Worm (Caenorhabditis elegans) whole organism, L4 larva: ENCODE measurements around the gene F11D11.6.

ENCODE experiments used
- daf-12 ChIP-seq: fragments of 150-350 bp; optimal IDR thresholded peaks from 2 replicates; lab custom pipeline; 2014; ENCODE audit warnings: missing biosample characterization, missing genetic modification reagents, missing genetic modification characterization
- lin-13 ChIP-seq: fragments of 150-350 bp; optimal IDR thresholded peaks from 2 replicates; lab custom pipeline; 2014; ENCODE audit warnings: missing biosample characterization, missing genetic modification reagents, missing genetic modification characterization
- snpc-4 ChIP-seq: fragments of 150-350 bp; optimal IDR thresholded peaks from 2 replicates; lab custom pipeline; 2014; ENCODE audit warnings: missing biosample characterization, missing genetic modification characterization
- ztf-11 ChIP-seq: fragments of 150-350 bp; optimal IDR thresholded peaks from 2 replicates; lab custom pipeline; 2014; ENCODE audit warnings: missing biosample characterization, missing genetic modification characterization

ce11 chrV:18790658-18791057 lies 37.7 kb upstream of the F11D11.6 start, which contains the start of gene nhr-231:
- no peak for TF ChIP-seq daf-12 (tag; lab: Kevin White, UChicago)
- TF ChIP-seq snpc-4 (tag; lab: Kevin White, UChicago): no peak
- no peak for TF ChIP-seq ztf-11 (tag; lab: Kevin White, UChicago)
- no peak for TF ChIP-seq lin-13 (GFP tag; lab: Kevin White, UChicago)
